Worm (Caenorhabditis elegans) whole organism, midembryonic: ENCODE data around the gene prp-19.

Experiments used
- T22C8.4 ChIP-seq: fragments of 200-800 bp; sonication (Bioruptor generic); IDR thresholded peaks from 2 replicates; pipeline ENCODE4 v1.3.6; 2022; ENCODE audit warnings: missing genetic modification characterization, missing compliant biosample characterization
- cog-1 ChIP-seq: sonication (generic microtip); optimal IDR thresholded peaks from 2 replicates; lab custom pipeline; 2016; ENCODE audit warnings: missing genetic modification characterization, missing compliant biosample characterization
- flt-1 ChIP-seq: fragments of 200-800 bp; sonication (Bioruptor generic); IDR thresholded peaks from 2 replicates; pipeline ENCODE4 v1.3.6; 2022; ENCODE audit warnings: missing genetic modification characterization, missing compliant biosample characterization
- med-1 ChIP-seq: sonication (generic microtip); optimal IDR thresholded peaks from 2 replicates; lab custom pipeline; 2017; ENCODE audit warnings: missing genetic modification characterization, mild to moderate bottlenecking, missing compliant biosample characterization, antibody characterized with exemption, missing genetic modification reagents; ENCODE audit not compliant: insufficient read depth
- ref-1 ChIP-seq: fragments of 200-800 bp; sonication (Bioruptor generic); conservative IDR thresholded peaks from 2 replicates; pipeline ENCODE4 v1.3.6; 2022; ENCODE audit warnings: missing genetic modification reagents, missing genetic modification characterization, missing compliant biosample characterization
- tab-1 ChIP-seq: fragments of 200-800 bp; sonication (Bioruptor generic); IDR thresholded peaks from 2 replicates; pipeline ENCODE4 v1.3.6; 2022; ENCODE audit warnings: missing genetic modification characterization, missing compliant biosample characterization
- ztf-23 ChIP-seq: fragments of 200-800 bp; sonication (Bioruptor generic); IDR thresholded peaks from 2 replicates; pipeline ENCODE4 v1.3.6; 2022; ENCODE audit warnings: missing genetic modification reagents, missing genetic modification characterization, missing compliant biosample characterization
- ztf-29 ChIP-seq: fragments of 200-800 bp; sonication (Bioruptor generic); IDR thresholded peaks from 2 replicates; pipeline ENCODE4 v1.3.6; 2022; ENCODE audit warnings: missing genetic modification reagents, missing genetic modification characterization, missing compliant biosample characterization

DNA sequence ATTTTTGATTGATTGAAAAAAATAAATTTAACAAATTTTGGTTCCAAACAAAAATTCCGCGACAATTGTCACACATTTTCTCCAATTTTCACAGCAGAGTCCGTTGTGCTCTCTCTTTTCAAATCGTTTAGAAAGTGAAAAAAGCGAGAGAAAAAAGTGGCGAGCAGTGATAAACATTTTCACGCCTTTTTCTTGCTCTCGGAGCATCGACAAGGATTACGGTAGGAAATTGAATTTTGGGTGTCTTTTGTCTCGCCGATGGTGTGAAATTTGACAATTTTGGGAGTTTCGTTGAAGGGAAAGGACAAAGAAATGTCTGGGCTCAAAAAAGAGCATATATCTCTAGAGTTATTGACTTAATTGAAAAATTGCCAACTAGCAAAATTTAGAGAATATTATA lies 37.3 kb downstream of the prp-19 start:
- TF ChIP-seq cog-1 (tag; lab: Kevin White, UChicago) (no peak), ref-1 (GFP tag; lab: Robert Waterston, UW) (no peak), flt-1 (no peak), med-1 (no peak), ztf-23 (GFP tag; lab: Robert Waterston, UW) (no peak), ztf-29 (GFP tag; lab: Robert Waterston, UW) (no peak), T22C8.4 (GFP tag; lab: Robert Waterston, UW) (no peak), tab-1 (GFP tag; lab: Robert Waterston, UW) (no peak)
